Fruit fly (Drosophila melanogaster): ENCODE measurements around the gene sNPF-R.

DNA sequence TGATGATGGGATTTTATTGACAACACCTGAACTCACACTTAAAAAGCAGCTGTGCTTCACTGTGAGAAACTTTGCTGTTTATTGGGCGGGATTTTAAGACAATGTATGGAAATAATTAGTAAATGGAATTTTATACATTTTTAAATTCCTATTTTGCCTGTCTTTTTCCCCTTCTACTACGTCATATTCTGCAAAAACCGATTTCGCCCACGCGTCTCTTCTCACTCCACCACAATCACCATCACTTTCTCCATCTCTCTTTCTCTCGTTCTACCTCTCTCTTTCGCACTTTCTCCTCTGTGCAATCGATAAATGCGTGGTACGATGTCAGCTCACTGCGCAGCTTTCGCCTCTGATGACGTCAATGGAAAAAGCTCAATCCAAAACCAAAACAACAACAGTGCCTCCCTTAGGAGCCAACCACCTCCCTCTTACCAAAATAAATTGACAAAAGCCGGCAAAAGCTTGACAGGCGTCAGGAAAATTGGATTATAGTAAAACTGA, 15.8 kb upstream of the sNPF-R start:
- TF ChIP-seq CTCF (optimal IDR thresholded peaks at IDR 0.05) (no peak), CG8478 (optimal IDR thresholded peaks at IDR 0.05) (no peak)
